Worm (Caenorhabditis elegans) whole organism, L2 larva: ENCODE data around the gene ugt-7.

ENCODE experiments used
- fos-1 ChIP-seq: fragments of 150-350 bp; optimal IDR thresholded peaks from 2 replicates; lab custom pipeline; 2014; ENCODE audit warnings: missing biosample characterization, missing genetic modification characterization
- lin-39 ChIP-seq: fragments of 150-350 bp; optimal IDR thresholded peaks from 2 replicates; lab custom pipeline; 2014; ENCODE audit warnings: missing biosample characterization, missing genetic modification reagents, missing genetic modification characterization

DNA sequence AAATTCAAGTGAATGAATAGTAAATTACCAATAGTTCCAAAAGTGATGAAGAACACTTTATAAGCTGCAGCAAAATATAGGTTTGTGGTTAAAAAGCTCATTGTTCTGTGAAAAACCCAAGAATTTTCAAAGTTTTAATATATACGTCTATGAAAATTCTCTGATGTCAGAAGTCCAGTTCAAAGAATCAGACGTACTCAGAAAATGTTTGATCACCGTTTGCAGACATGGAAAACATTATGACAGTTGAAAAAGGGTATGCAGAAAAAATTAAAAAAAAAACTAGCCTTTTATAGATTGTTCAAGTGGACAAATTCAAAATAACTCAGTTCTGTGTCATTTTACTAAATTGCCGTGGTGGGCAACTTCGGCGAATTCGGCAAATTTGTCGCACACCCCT is 25.7 kb downstream of the ugt-7 start, which contains the start of gene srsx-10:
- TF ChIP-seq fos-1 (no peak), lin-39 (tag; lab: Kevin White, UChicago) (no peak)
